Worm (Caenorhabditis elegans) whole organism, L1 larva: ENCODE results near the gene eelo-2.

ENCODE experiments used
- F16B12.6 ChIP-seq: fragments of 150-350 bp; optimal IDR thresholded peaks from 2 replicates; lab custom pipeline; 2014; ENCODE audit warnings: missing biosample characterization, missing genetic modification characterization
- Y116A8C.19 ChIP-seq: sonication (generic microtip); optimal IDR thresholded peaks from 2 replicates; lab custom pipeline; 2016; ENCODE audit warnings: missing compliant biosample characterization, missing genetic modification characterization, borderline replicate concordance
- aha-1 ChIP-seq: fragments of 150-350 bp; optimal IDR thresholded peaks from 2 replicates; lab custom pipeline; 2014; ENCODE audit warnings: missing biosample characterization, missing genetic modification characterization
- blmp-1 ChIP-seq: fragments of 150-350 bp; optimal IDR thresholded peaks from 2 replicates; lab custom pipeline; 2014; ENCODE audit warnings: missing biosample characterization, missing genetic modification characterization
- ces-1 ChIP-seq: fragments of 150-350 bp; optimal IDR thresholded peaks from 2 replicates; lab custom pipeline; 2014; ENCODE audit warnings: missing biosample characterization, missing genetic modification reagents, missing genetic modification characterization
- dpl-1 ChIP-seq, 3 experiments: fragments of 150-350 bp in 2 of 3; sonication (generic microtip) in 1 of 3; optimal IDR thresholded peaks; 2 replicates each; lab custom pipeline; 2014 to 2017; ENCODE audit warnings: missing biosample characterization in 3 of 3, missing genetic modification characterization in 3 of 3, missing genetic modification reagents in 3 of 3
- dsc-1 ChIP-seq: sonication (generic microtip); optimal IDR thresholded peaks from 2 replicates; lab custom pipeline; 2016; ENCODE audit warnings: mild to moderate bottlenecking, missing genetic modification characterization, missing compliant biosample characterization
- efl-1 ChIP-seq, 4 experiments: fragments of 150-350 bp; optimal IDR thresholded peaks in 3 of 4; peaks in 1 of 4; 1 replicate in 1 of 4; 2 replicates in 3 of 4; lab custom pipeline; 2014; ENCODE audit warnings: missing biosample characterization in 2 of 4, missing genetic modification characterization in 2 of 4, missing genetic modification reagents in 2 of 4
- efl-3 ChIP-seq: fragments of 200-800 bp; sonication (Bioruptor generic); optimal IDR thresholded peaks from 2 replicates; lab custom pipeline; 2018; ENCODE audit warnings: mild to moderate bottlenecking, missing genetic modification characterization, missing compliant biosample characterization
- elt-3 ChIP-seq, 6 experiments: fragments of 150-350 bp in 1 of 6; sonication (generic microtip); optimal IDR thresholded peaks; 2 replicates each; lab custom pipeline; 2017 to 2018; ENCODE audit warnings: missing biosample characterization in 6 of 6, missing genetic modification characterization in 6 of 6, inconsistent platforms in 1 of 6
- fkh-10 ChIP-seq: sonication (generic microtip); optimal IDR thresholded peaks from 2 replicates; lab custom pipeline; 2017; ENCODE audit warnings: missing biosample characterization, missing genetic modification reagents, missing genetic modification characterization
- fkh-8 ChIP-seq: sonication (generic microtip); optimal IDR thresholded peaks from 2 replicates; lab custom pipeline; 2016; ENCODE audit warnings: mild to moderate bottlenecking, missing genetic modification characterization, missing compliant biosample characterization
- isw-1 ChIP-seq: fragments of 200-800 bp; sonication (Bioruptor generic); IDR thresholded peaks from 2 replicates; pipeline ENCODE4 v1.3.6; 2022; ENCODE audit warnings: missing genetic modification characterization, missing compliant biosample characterization
- lin-13 ChIP-seq: fragments of 150-350 bp; optimal IDR thresholded peaks from 2 replicates; lab custom pipeline; 2014; ENCODE audit warnings: missing biosample characterization, missing genetic modification reagents, missing genetic modification characterization
- lir-3 ChIP-seq: sonication (generic microtip); optimal IDR thresholded peaks from 2 replicates; lab custom pipeline; 2016; ENCODE audit warnings: mild to moderate bottlenecking, missing genetic modification characterization, moderate library complexity, missing compliant biosample characterization; ENCODE audit not compliant: poor library complexity
- lsy-2 ChIP-seq, 2 experiments: fragments of 150-350 bp; optimal IDR thresholded peaks; 2 replicates each; lab custom pipeline; 2014; ENCODE audit warnings: missing biosample characterization in 2 of 2, missing genetic modification characterization in 2 of 2
- mab-9 ChIP-seq: fragments of 200-800 bp; sonication (Bioruptor generic); IDR thresholded peaks from 2 replicates; pipeline ENCODE4 v1.3.6; 2022; ENCODE audit warnings: missing genetic modification reagents, missing genetic modification characterization, missing compliant biosample characterization
- mdl-1 ChIP-seq, 2 experiments: fragments of 150-350 bp; optimal IDR thresholded peaks; 2 replicates each; lab custom pipeline; 2014 to 2017; ENCODE audit warnings: missing biosample characterization in 2 of 2, missing genetic modification characterization in 2 of 2, inconsistent platforms in 1 of 2
- mep-1 ChIP-seq: fragments of 150-350 bp; optimal IDR thresholded peaks from 2 replicates; lab custom pipeline; 2014; ENCODE audit warnings: missing biosample characterization, missing genetic modification characterization
- nhr-76 ChIP-seq: sonication (generic microtip); optimal IDR thresholded peaks from 2 replicates; lab custom pipeline; 2017; ENCODE audit warnings: missing biosample characterization, missing genetic modification characterization
- nhr-85 ChIP-seq: sonication (generic microtip); peaks from one replicate; lab custom pipeline; 2016; ENCODE audit warnings: missing genetic modification characterization, inconsistent platforms, missing compliant biosample characterization
- pax-3 ChIP-seq: fragments of 200-800 bp; sonication (Bioruptor generic); optimal IDR thresholded peaks from 2 replicates; lab custom pipeline; 2018; ENCODE audit warnings: mild to moderate bottlenecking, missing genetic modification characterization, moderate library complexity, missing compliant biosample characterization
- rnt-1 ChIP-seq: sonication (generic microtip); optimal IDR thresholded peaks from 2 replicates; lab custom pipeline; 2016; ENCODE audit warnings: mild to moderate bottlenecking, missing genetic modification characterization, moderate library complexity, missing compliant biosample characterization
- tlp-1 ChIP-seq: fragments of 150-350 bp; optimal IDR thresholded peaks from 2 replicates; lab custom pipeline; 2014; ENCODE audit warnings: missing biosample characterization, missing genetic modification characterization
- unc-130 ChIP-seq: fragments of 150-350 bp; optimal IDR thresholded peaks from 2 replicates; lab custom pipeline; 2017; ENCODE audit warnings: missing biosample characterization, missing genetic modification characterization, inconsistent platforms
- unc-62 ChIP-seq: fragments of 150-350 bp; optimal IDR thresholded peaks from 2 replicates; lab custom pipeline; 2014; ENCODE audit warnings: missing biosample characterization, missing genetic modification reagents, missing genetic modification characterization
- unc-86 ChIP-seq: sonication (generic microtip); optimal IDR thresholded peaks from 2 replicates; lab custom pipeline; 2016; ENCODE audit warnings: missing genetic modification characterization, missing compliant biosample characterization
- unc-98 ChIP-seq: fragments of 200-800 bp; sonication (Bioruptor generic); IDR thresholded peaks from 2 replicates; pipeline ENCODE4 v1.3.6; 2022; ENCODE audit warnings: missing genetic modification characterization, missing compliant biosample characterization
- zag-1 ChIP-seq: fragments of 150-350 bp; optimal IDR thresholded peaks from 2 replicates; lab custom pipeline; 2014; ENCODE audit warnings: missing biosample characterization, missing genetic modification characterization
- zip-4 ChIP-seq: fragments of 200-800 bp; sonication (Bioruptor generic); optimal IDR thresholded peaks from 2 replicates; lab custom pipeline; 2018; ENCODE audit warnings: mild to moderate bottlenecking, missing genetic modification characterization, moderate library complexity, missing compliant biosample characterization
- ztf-4 ChIP-seq: fragments of 150-350 bp; optimal IDR thresholded peaks from 2 replicates; lab custom pipeline; 2014; ENCODE audit warnings: missing biosample characterization, missing genetic modification characterization

eelo-2 gene

ce11 chrIV:17247184-17247583 lies 2.7 kb upstream of the eelo-2 start:
- TF ChIP-seq unc-98 (GFP tag; lab: Robert Waterston, UW) (no peak), efl-1 (optimal IDR thresholded peaks at IDR 0.05; lab: Kevin White, UChicago) (no peak), efl-1 (GFP tag; optimal IDR thresholded peaks at IDR 0.05 in 1 of 2; lab: Kevin White, UChicago) (peak in 1 of 2 experiments; percentile 73), nhr-85 (peak; percentile 46)

DNA sequence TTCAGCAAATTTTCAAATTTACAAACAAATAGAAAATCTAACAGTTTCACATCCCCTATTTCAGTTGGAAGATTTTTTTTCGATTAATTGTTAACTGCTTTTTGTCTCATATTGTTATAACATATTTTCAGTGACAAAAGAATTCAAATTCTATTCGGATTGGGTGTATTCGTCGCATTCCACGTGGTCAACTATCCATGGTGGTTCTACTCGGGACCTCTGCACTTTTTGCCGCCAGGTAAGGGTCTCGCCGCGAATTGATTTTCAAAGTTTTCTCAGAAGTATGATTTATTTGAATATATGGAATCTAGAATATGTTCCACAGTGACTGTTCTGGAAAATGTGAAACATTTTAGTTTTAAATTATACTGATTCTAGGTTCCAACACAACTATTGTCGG lies 1.4 kb upstream of the eelo-2 start:
- TF ChIP-seq efl-3 (GFP tag; lab: Kevin White, UChicago) (no peak), ces-1 (GFP tag; lab: Kevin White, UChicago) (no peak), unc-62 (GFP tag; lab: Kevin White, UChicago) (no peak), isw-1 (GFP tag; lab: Robert Waterston, UW) (no peak), ztf-4 (tag; lab: Kevin White, UChicago) (no peak), fkh-10 (GFP tag; lab: Kevin White, UChicago) (no peak), elt-3 (tag; optimal IDR thresholded peaks at IDR 0.05; lab: Kevin White, UChicago) (no peak), zip-4 (GFP tag; lab: Kevin White, UChicago) (no peak), unc-86 (tag; lab: Kevin White, UChicago) (no peak), zag-1 (tag; lab: Kevin White, UChicago) (no peak), tlp-1 (tag; lab: Kevin White, UChicago) (no peak), lin-13 (GFP tag; lab: Kevin White, UChicago) (no peak), lir-3 (no peak), unc-130 (no peak), pax-3 (tag; lab: Kevin White, UChicago) (no peak), rnt-1 (tag; lab: Kevin White, UChicago) (no peak), nhr-76 (tag; lab: Kevin White, UChicago) (no peak), aha-1 (tag; lab: Kevin White, UChicago) (no peak), dpl-1 (GFP tag; optimal IDR thresholded peaks at IDR 0.05; lab: Kevin White, UChicago) (no peak)
- TF ChIP-seq, all 84 proteins: peak for 0

DNA sequence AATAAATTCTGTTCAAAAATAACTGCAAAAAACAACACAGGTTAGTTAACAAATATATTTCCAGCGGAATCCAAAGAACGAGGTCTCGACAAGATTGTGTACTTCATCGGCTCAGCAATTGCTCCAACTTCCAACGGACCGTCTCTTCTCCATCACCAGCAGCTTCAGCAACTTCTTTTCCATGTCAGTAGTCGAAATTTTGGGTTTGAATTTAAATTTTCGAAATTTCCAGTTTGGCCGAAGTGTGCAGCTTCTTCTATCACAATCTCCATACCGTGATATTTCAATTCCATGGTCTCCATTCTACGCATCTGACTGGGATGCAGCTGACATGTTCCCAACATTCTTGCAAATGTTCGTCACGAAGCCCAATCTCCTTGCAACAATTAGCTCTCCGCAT lies 3.5 kb downstream of the eelo-2 start:
- TF ChIP-seq fkh-10 (GFP tag; lab: Kevin White, UChicago) (no peak), Y116A8C.19 (tag; lab: Kevin White, UChicago) (no peak), fkh-8 (tag; lab: Kevin White, UChicago) (no peak)

ce11 chrIV:17255001-17255400 lies 5.1 kb downstream of the eelo-2 start, which contains the start of gene gtf-2E1:
gtf-2E1 (plus strand) TSS chrIV:17255301.
- TF ChIP-seq blmp-1 (tag; lab: Kevin White, UChicago) = no peak
- no peak for TF ChIP-seq lsy-2 (tag; optimal IDR thresholded peaks at IDR 0.05; lab: Kevin White, UChicago)
- TF ChIP-seq elt-3 (tag; optimal IDR thresholded peaks at IDR 0.05; lab: Kevin White, UChicago) = no peak
- no peak for TF ChIP-seq ces-1 (GFP tag; lab: Kevin White, UChicago)
- no peak for TF ChIP-seq efl-1 (optimal IDR thresholded peaks at IDR 0.05; lab: Kevin White, UChicago)
- no peak for TF ChIP-seq efl-1 (GFP tag; optimal IDR thresholded peaks at IDR 0.05 in 1 of 2; lab: Kevin White, UChicago)
- no peak for TF ChIP-seq mdl-1 (tag; optimal IDR thresholded peaks at IDR 0.05; lab: Kevin White, UChicago)
- TF ChIP-seq F16B12.6 (tag; lab: Kevin White, UChicago) = no peak
- no peak for TF ChIP-seq dsc-1 (tag; lab: Kevin White, UChicago)
- TF ChIP-seq mep-1 (tag; lab: Kevin White, UChicago) = no peak
- no peak for TF ChIP-seq efl-3 (GFP tag; lab: Kevin White, UChicago)

ce11 chrIV:17258824-17259223 lies 8.9 kb downstream of the eelo-2 start:
- TF ChIP-seq mab-9 (GFP tag; lab: Robert Waterston, UW) = no peak
- TF ChIP-seq efl-1 (optimal IDR thresholded peaks at IDR 0.05; lab: Kevin White, UChicago) = no peak
- TF ChIP-seq efl-1 (GFP tag; optimal IDR thresholded peaks at IDR 0.05 in 1 of 2; lab: Kevin White, UChicago) = peak in 1 of 2 experiments; percentile 50
- no peak for TF ChIP-seq nhr-85
